Worm (Caenorhabditis elegans): Measurements from ENCODE around the gene ZK262.4.

The ZK262.4 gene

ce11 chrV:18430826-18431225 is 6.5 kb upstream of the ZK262.4 start:
- TF ChIP-seq zip-4 (GFP tag; optimal IDR thresholded peaks at IDR 0.05), result no peak
- no peak for TF ChIP-seq swsn-7 (tag; optimal IDR thresholded peaks at IDR 0.05)
- TF ChIP-seq C16A3.4 (tag; optimal IDR thresholded peaks at IDR 0.05), result no peak
- no peak for TF ChIP-seq mdl-1 (tag; optimal IDR thresholded peaks at IDR 0.05)
- TF ChIP-seq nhr-84 (tag; optimal IDR thresholded peaks at IDR 0.05), result no peak
- TF ChIP-seq lin-15B (tag; optimal IDR thresholded peaks at IDR 0.05), result no peak
- no peak for TF ChIP-seq hlh-17 (GFP tag; optimal IDR thresholded peaks at IDR 0.05; ENCODE audit: borderline replicate concordance)

DNA sequence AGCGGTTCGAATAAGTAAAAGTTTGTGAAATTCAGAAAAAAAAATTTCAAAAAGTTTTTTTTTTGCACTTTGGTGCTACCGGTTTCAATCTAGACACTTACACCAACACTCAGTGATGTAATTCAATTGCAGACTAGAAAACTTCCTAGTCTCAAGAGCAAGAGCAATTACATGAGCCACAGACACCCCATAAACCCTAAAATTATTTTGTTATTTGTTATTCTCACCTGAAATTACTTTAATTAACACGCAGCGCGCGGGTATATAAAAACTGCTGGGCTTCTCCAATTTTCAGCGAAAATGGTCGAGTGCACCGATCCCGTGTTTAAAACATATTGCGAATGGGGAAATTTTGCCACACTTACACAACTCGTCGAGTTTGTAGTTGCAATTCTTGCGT is 1.9 kb upstream of the ZK262.4 start, which contains the start of gene srw-83:
srw-83 (plus strand) TSS at position 301 of the 400 bp plus-strand sequence.
- TF ChIP-seq pag-3 (tag; optimal IDR thresholded peaks at IDR 0.05; ENCODE audit: borderline replicate concordance, insufficient read depth), result no peak
- no peak for TF ChIP-seq F16B12.6 (tag; optimal IDR thresholded peaks at IDR 0.05)
- TF ChIP-seq skn-1 (tag; optimal IDR thresholded peaks at IDR 0.05), result no peak
- no peak for TF ChIP-seq fkh-8 (tag; optimal IDR thresholded peaks at IDR 0.05)
- no peak for TF ChIP-seq unc-98 (GFP tag; IDR thresholded peaks at IDR 0.05)
- no peak for TF ChIP-seq ceh-82 (tag; optimal IDR thresholded peaks at IDR 0.05)

DNA sequence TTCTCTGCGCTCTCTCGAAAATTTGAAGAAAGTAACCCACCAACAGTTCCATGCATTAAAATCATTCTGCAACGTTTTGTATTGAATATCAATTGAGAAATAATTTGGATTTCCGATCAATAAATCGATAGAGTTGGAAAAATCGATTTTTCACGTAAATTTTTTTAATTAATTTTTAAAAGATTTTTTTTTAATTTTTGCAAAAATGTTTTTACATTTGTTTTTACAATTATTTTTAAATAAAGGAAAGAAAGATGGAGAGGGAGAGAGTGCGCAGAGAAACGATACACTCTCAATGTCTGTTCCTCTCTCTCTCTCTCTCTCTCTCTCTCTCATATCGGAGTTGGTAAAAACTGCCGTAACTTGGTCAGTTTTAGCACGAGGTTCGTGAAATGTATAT is 1.2 kb upstream of the ZK262.4 start, which contains the start of gene ZK262.19:
ZK262.19 (minus strand) TSS at position 101 of the 400 bp plus-strand sequence.
- TF ChIP-seq fkh-10 (GFP tag; optimal IDR thresholded peaks at IDR 0.05), result no peak

DNA sequence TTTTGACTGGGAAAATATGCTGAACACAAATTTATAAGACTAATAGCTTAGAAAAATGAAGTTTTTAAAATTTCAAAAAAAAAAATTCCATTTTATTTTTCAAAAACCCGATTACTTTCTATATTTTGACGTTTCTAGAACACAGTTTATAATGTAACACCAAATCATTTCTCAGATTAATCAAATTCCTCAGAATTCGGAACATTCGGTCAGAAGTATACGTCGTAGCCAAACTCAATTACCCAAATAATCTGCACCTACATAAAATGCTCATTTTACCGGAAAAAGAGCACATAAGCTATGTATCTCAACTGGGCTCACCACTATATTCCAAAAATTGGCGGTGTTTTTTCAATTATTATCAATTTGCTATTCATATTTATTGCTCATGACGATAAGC is 3.6 kb downstream of the ZK262.4 start, which contains the start of gene srj-26:
srj-26 (plus strand) TSS at position 301 of the 400 bp plus-strand sequence.
- TF ChIP-seq unc-86 (tag; optimal IDR thresholded peaks at IDR 0.05), result no peak
- no peak for TF ChIP-seq ceh-82 (tag; optimal IDR thresholded peaks at IDR 0.05)
- TF ChIP-seq sptf-1 (tag; optimal IDR thresholded peaks at IDR 0.05), result no peak
- TF ChIP-seq aha-1 (tag; optimal IDR thresholded peaks at IDR 0.05), result no peak
- TF ChIP-seq nhr-84 (tag; optimal IDR thresholded peaks at IDR 0.05), result no peak
- TF ChIP-seq ceh-88 (GFP tag; IDR thresholded peaks at IDR 0.05), result no peak
- TF ChIP-seq snu-23 (GFP tag; optimal IDR thresholded peaks at IDR 0.05), result no peak
- TF ChIP-seq unc-130 (tag; optimal IDR thresholded peaks at IDR 0.05), result no peak
- no peak for TF ChIP-seq ceh-63 (GFP tag; optimal IDR thresholded peaks at IDR 0.05)
- no peak for TF ChIP-seq nhr-237 (tag; optimal IDR thresholded peaks at IDR 0.05)
- no peak for TF ChIP-seq dsc-1 (tag; optimal IDR thresholded peaks at IDR 0.05)
- no peak for TF ChIP-seq efl-3 (GFP tag; optimal IDR thresholded peaks at IDR 0.05)
- TF ChIP-seq tbx-2 (tag; optimal IDR thresholded peaks at IDR 0.05), result no peak
- TF ChIP-seq blmp-1 (tag; optimal IDR thresholded peaks at IDR 0.05), result no peak
- TF ChIP-seq lsy-2 (tag; optimal IDR thresholded peaks at IDR 0.05), result no peak
- no peak for TF ChIP-seq tlp-1 (tag; optimal IDR thresholded peaks at IDR 0.05)
- TF ChIP-seq sup-37 (GFP tag; optimal IDR thresholded peaks at IDR 0.05), result no peak
- TF ChIP-seq fkh-8 (tag; optimal IDR thresholded peaks at IDR 0.05), result no peak
- TF ChIP-seq zip-4 (GFP tag; optimal IDR thresholded peaks at IDR 0.05), result no peak

- TF ChIP-seq dsc-1 (tag; optimal IDR thresholded peaks at IDR 0.05), result no peak
- TF ChIP-seq nhr-76 (tag; optimal IDR thresholded peaks at IDR 0.05), result no peak
- TF ChIP-seq sptf-1 (tag; optimal IDR thresholded peaks at IDR 0.05), result no peak
- no peak for TF ChIP-seq aha-1 (tag; optimal IDR thresholded peaks at IDR 0.05)
- TF ChIP-seq hlh-17 (GFP tag; optimal IDR thresholded peaks at IDR 0.05; ENCODE audit: borderline replicate concordance), result no peak
- no peak for TF ChIP-seq blmp-1 (tag; optimal IDR thresholded peaks at IDR 0.05)
Measured at ce11 chrV:18414051-18414450, 10.3 kb downstream of the ZK262.4 start, which contains the start of gene txt-8. Gene txt-8 (plus strand): TSS chrV:18414351.

DNA sequence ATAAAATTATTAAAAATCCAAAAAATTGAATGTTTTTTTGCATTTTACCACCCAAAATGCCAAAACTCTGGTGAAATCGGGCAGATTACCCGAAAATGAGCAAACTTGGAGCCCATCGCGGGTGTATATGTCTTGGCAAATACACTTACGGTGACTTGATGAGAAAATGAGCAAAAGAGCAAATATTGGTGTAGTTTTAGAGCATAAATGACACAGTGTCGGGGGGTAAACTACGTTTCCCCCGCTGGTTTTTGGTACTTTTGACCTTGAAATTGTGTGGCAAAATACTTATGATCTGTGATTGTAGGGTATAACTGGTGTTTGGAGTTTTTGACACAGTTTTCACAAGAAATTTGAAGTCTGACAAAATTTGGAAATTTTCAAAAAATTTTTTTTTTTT is 11.5 kb downstream of the ZK262.4 start, which contains the start of gene ZK262.2:
ZK262.2 (minus strand) TSS at position 101 of the 400 bp plus-strand sequence.
- TF ChIP-seq vab-15 (tag; optimal IDR thresholded peaks at IDR 0.05), result no peak
